Fruit fly (Drosophila melanogaster): Measurements from ENCODE around the gene CG12104.

CG12104 gene

DNA sequence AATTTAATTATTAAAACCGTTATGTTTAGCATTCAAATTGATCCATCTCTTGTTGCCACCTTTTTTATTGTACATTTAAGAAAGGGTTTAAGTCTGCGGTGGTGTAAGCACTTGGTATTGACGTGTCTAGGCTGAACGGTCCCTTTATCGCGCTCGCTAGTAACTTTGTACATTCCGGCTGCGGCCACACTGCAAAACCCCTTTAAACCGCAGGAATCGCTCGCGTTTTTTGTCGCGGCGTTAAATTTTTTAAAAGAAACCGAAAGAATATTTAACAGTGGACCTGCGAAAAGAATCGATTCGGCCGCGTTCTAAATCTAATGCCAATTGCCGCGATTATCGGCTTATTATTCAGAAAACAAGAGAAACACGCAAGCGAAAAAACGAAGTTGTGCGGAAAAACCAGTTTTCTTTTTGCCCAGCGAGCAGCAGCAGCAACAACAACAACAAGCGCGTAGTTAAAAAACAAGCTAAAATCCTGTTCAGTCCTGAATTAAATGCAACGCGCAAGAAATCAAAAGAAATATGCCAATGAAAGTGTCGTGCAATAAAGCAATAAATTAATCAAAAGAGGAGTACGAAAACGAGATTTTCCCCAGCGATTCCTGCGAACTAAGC, 25.9 kb downstream of the CG12104 start, which contains the start of gene CG13917:
Gene CG13917, plus strand, starts transcription at position 211 of the 618 bp plus-strand sequence.
- no peak for TF ChIP-seq noc (tag; optimal IDR thresholded peaks at IDR 0.05)

dm6 chr3L:1575731-1576376, 26.6 kb downstream of the CG12104 start:
- TF ChIP-seq noc (tag; optimal IDR thresholded peaks at IDR 0.05): no peak

- no peak for TF ChIP-seq noc (tag; optimal IDR thresholded peaks at IDR 0.05)
Observed at dm6 chr3L:1573191-1573590, 29.3 kb downstream of the CG12104 start.

- TF ChIP-seq noc (tag; optimal IDR thresholded peaks at IDR 0.05): no peak
Observed at dm6 chr3L:1571077-1571476, 31.4 kb downstream of the CG12104 start.

DNA sequence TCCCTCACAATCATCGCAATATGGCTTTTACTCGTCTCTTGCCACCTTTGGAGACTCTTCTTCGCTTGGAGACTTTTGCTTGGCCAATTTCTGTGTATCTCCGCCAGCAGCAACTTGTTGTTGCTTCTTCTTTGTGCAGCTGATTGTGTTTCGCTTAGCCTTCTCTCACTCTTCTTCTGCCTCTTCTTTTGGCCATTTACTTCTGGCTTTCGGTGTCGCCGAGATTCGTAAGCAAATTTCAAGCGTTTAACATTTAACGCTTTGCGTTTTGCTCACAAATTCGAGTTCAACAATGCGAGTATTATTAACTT, 32.6 kb downstream of the CG12104 start:
- TF ChIP-seq noc (tag; optimal IDR thresholded peaks at IDR 0.05): no peak

DNA sequence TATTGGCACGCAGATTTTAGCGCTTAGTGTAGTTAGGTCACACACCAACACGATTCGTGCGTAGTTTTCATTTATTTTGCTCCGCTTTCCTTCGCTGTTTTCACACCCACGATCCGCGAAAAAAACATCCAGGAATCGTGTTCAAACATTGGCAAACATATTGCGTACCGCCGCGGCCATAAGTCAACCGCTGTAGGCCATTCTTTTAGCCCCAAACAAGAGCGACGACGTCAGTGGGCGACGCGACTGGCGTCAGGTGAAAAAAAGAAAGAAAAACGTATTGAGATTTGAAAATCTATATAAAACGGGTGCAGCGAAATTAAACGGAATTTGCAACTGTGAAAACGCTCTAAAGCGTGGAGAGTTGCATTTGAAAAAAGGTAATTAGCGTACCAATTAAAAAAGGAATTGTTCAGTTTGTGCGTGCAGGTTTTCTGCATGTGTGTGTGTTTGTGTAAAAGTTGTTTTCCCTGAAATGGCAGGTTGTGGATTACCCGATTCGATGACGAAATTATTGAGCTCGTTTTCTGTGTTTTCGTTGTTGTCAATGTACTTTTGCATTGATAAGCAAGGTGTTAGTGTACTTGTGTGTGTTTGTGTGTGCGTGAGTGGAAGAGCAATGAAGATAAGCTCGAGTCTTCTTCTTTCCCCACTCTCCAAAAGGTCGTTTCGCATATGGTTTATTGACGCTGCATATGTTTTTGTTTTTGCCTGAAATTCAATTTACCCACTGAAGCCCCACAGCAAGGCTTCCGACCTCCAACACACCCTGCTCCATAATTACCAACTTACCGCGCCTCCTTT, 33.1 kb downstream of the CG12104 start, which contains the start of gene Tmep:
Gene Tmep, plus strand, starts transcription at position 20 of the 804 bp plus-strand sequence.
- peak; percentile 8 for TF ChIP-seq noc (tag; optimal IDR thresholded peaks at IDR 0.05)

- no peak for TF ChIP-seq noc (tag; optimal IDR thresholded peaks at IDR 0.05)
Observed at dm6 chr3L:1568225-1569161, 34.0 kb downstream of the CG12104 start, which contains the start of gene CG7879. TSS of gene CG7879 (minus strand) at chr3L:1568608.

- TF ChIP-seq noc (tag; optimal IDR thresholded peaks at IDR 0.05): no peak
Observed at dm6 chr3L:1565092-1565491, 37.4 kb downstream of the CG12104 start, which contains the start of gene CG12003. TSS of gene CG12003 (plus strand) at chr3L:1565392.

dm6 chr3L:1558178-1558788, 44.2 kb downstream of the CG12104 start, which contains the start of the genes Pex10 and CG12099:
TSS of gene Pex10 (plus strand) at chr3L:1558228.
TSS of gene CG12099 (minus strand) at chr3L:1558484.
- peak; percentile 90 for TF ChIP-seq noc (tag; optimal IDR thresholded peaks at IDR 0.05)

DNA sequence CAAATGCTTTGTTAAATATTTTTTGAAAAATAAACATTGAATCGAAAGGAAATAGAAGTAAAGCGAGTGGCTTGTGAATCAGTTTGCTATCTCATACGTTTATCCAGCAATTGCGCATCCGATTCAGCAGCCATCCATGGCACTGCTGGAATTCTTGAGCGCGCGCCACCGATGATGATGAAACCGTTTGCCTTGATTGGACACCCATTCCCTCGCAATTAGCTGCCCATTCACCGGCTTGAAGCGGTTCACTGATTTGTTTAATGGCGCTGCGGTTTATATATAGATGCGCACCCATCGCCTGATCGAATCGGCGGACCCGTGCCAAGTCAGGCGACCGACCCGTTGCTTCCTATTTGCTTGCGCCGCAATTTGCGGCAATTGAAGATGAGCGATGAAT, 49.3 kb downstream of the CG12104 start, which contains the start of gene Pcyt2:
Gene Pcyt2, plus strand, starts transcription at position 301 of the 400 bp plus-strand sequence.
- no peak for TF ChIP-seq noc (tag; optimal IDR thresholded peaks at IDR 0.05)

- no peak for TF ChIP-seq noc (tag; optimal IDR thresholded peaks at IDR 0.05)
Observed at dm6 chr3L:1550914-1551313, 51.6 kb downstream of the CG12104 start.

Data from whole organism, larva.